Worm (Caenorhabditis elegans): ENCODE data around the gene paqr-2.
A peak's percentile ranks its signal among the peaks of the same experiment; 100 is the strongest.

paqr-2 gene

ce11 chrIII:5334517-5335049 is 45.1 kb downstream of the paqr-2 start:
- peak; percentile 9 for TF ChIP-seq hlh-1 (tag; optimal IDR thresholded peaks at IDR 0.05)
- TF ChIP-seq mep-1 (tag; optimal IDR thresholded peaks at IDR 0.05) = no peak
- TF ChIP-seq flh-1 (GFP tag; optimal IDR thresholded peaks at IDR 0.05) = no peak
- no peak for TF ChIP-seq lin-13 (tag; optimal IDR thresholded peaks at IDR 0.05)
- peak; percentile 20 for TF ChIP-seq unc-120 (tag; optimal IDR thresholded peaks at IDR 0.05; ENCODE audit: poor library complexity, severe bottlenecking)

ce11 chrIII:5329372-5329771 is 50.4 kb downstream of the paqr-2 start:
- no peak for TF ChIP-seq elt-1 (tag; optimal IDR thresholded peaks at IDR 0.05; ENCODE audit: borderline replicate concordance, insufficient read depth)
- no peak for TF ChIP-seq ceh-83 (GFP tag; optimal IDR thresholded peaks at IDR 0.05)
- TF ChIP-seq snpc-4 (tag; optimal IDR thresholded peaks at IDR 0.05) = no peak
- no peak for TF ChIP-seq nhr-237 (tag; optimal IDR thresholded peaks at IDR 0.05)
- no peak for TF ChIP-seq unc-62 (GFP tag; optimal IDR thresholded peaks at IDR 0.05)
- no peak for TF ChIP-seq nhr-2 (tag; optimal IDR thresholded peaks at IDR 0.05)
- no peak for TF ChIP-seq lin-13 (tag; optimal IDR thresholded peaks at IDR 0.05)
- TF ChIP-seq ztf-11 (tag; optimal IDR thresholded peaks at IDR 0.05) = no peak
- TF ChIP-seq M03D4.4 (tag; optimal IDR thresholded peaks at IDR 0.05) = no peak
- no peak for TF ChIP-seq ceh-39 (tag; optimal IDR thresholded peaks at IDR 0.05)
- no peak for TF ChIP-seq ham-2 (GFP tag; optimal IDR thresholded peaks at IDR 0.05)
- TF ChIP-seq hlh-1 (tag; optimal IDR thresholded peaks at IDR 0.05) = no peak
- TF ChIP-seq tbx-8 (GFP tag; optimal IDR thresholded peaks at IDR 0.05) = no peak
- TF ChIP-seq lsy-2 (tag; optimal IDR thresholded peaks at IDR 0.05) = no peak
- no peak for TF ChIP-seq drap-1 (GFP tag; optimal IDR thresholded peaks at IDR 0.05)
- TF ChIP-seq bed-3 (GFP tag; optimal IDR thresholded peaks at IDR 0.05) = no peak
- TF ChIP-seq blmp-1 (tag; optimal IDR thresholded peaks at IDR 0.05) = no peak
- TF ChIP-seq flh-1 (GFP tag; optimal IDR thresholded peaks at IDR 0.05) = no peak
- no peak for TF ChIP-seq ceh-43 (GFP tag; optimal IDR thresholded peaks at IDR 0.05)

ce11 chrIII:5326323-5326722 is 53.4 kb downstream of the paqr-2 start, which contains the start of gene sorf-2:
Gene sorf-2 (plus strand): TSS chrIII:5326623.
- no peak for TF ChIP-seq sptf-1 (tag; optimal IDR thresholded peaks at IDR 0.05)
- no peak for TF ChIP-seq ces-1 (GFP tag; optimal IDR thresholded peaks at IDR 0.05)
- TF ChIP-seq bed-3 (GFP tag; optimal IDR thresholded peaks at IDR 0.05) = no peak
- no peak for TF ChIP-seq nhr-2 (tag; optimal IDR thresholded peaks at IDR 0.05)
- no peak for TF ChIP-seq unc-120 (tag; optimal IDR thresholded peaks at IDR 0.05; ENCODE audit: poor library complexity, severe bottlenecking)

Data from whole organism, mixed stage, embryonic.